Worm (Caenorhabditis elegans) whole organism, L3 larva: ENCODE results near the gene W03C9.6.
A peak's percentile ranks its signal among the peaks of the same experiment; 100 is the strongest.

Experiments
- ZK546.5 ChIP-seq: sonication (generic microtip); optimal IDR thresholded peaks from 2 replicates; lab custom pipeline; 2017; ENCODE audit warnings: missing biosample characterization, missing genetic modification characterization
- aly-2 ChIP-seq: fragments of 150-350 bp; optimal IDR thresholded peaks from 2 replicates; lab custom pipeline; 2014; ENCODE audit warnings: missing biosample characterization, missing genetic modification characterization
- ama-1 ChIP-seq: fragments of 150-350 bp; optimal IDR thresholded peaks from 2 replicates; lab custom pipeline; 2018
- ceh-16 ChIP-seq: sonication (generic microtip); optimal IDR thresholded peaks from 2 replicates; lab custom pipeline; 2017; ENCODE audit warnings: missing biosample characterization, missing genetic modification characterization
- ceh-82 ChIP-seq: fragments of 150-350 bp; optimal IDR thresholded peaks from 2 replicates; lab custom pipeline; 2014; ENCODE audit warnings: missing biosample characterization, missing genetic modification characterization
- ceh-9 ChIP-seq: sonication (generic microtip); optimal IDR thresholded peaks from 2 replicates; lab custom pipeline; 2018; ENCODE audit warnings: missing biosample characterization, missing genetic modification characterization
- egl-27 ChIP-seq: sonication (generic microtip); optimal IDR thresholded peaks from 4 replicates; lab custom pipeline; 2017; ENCODE audit warnings: missing biosample characterization, missing genetic modification reagents, missing genetic modification characterization
- egl-5 ChIP-seq: fragments of 150-350 bp; optimal IDR thresholded peaks from 2 replicates; lab custom pipeline; 2017; ENCODE audit warnings: missing biosample characterization, missing genetic modification reagents, missing genetic modification characterization, inconsistent platforms
- elt-1 ChIP-seq: fragments of 150-350 bp; optimal IDR thresholded peaks from 2 replicates; lab custom pipeline; 2014; ENCODE audit warnings: missing biosample characterization, missing genetic modification characterization
- elt-2 ChIP-seq: sonication (generic microtip); optimal IDR thresholded peaks from 2 replicates; lab custom pipeline; 2016; ENCODE audit warnings: missing genetic modification reagents, mild to moderate bottlenecking, missing genetic modification characterization, missing compliant biosample characterization
- elt-3 ChIP-seq, 3 experiments: fragments of 150-350 bp in 1 of 3; sonication (generic microtip) in 2 of 3; optimal IDR thresholded peaks; 2 replicates in 2 of 3; 4 replicates in 1 of 3; lab custom pipeline; 2014 to 2017; ENCODE audit warnings: missing biosample characterization in 3 of 3, missing genetic modification characterization in 3 of 3
- fkh-10 ChIP-seq: sonication (generic microtip); optimal IDR thresholded peaks from 2 replicates; lab custom pipeline; 2017; ENCODE audit warnings: missing biosample characterization, missing genetic modification reagents, missing genetic modification characterization
- fkh-2 ChIP-seq: fragments of 150-350 bp; optimal IDR thresholded peaks from 2 replicates; lab custom pipeline; 2014; ENCODE audit warnings: missing biosample characterization, missing genetic modification reagents, missing genetic modification characterization
- fos-1 ChIP-seq: fragments of 150-350 bp; optimal IDR thresholded peaks from 2 replicates; lab custom pipeline; 2014; ENCODE audit warnings: missing biosample characterization, missing genetic modification characterization
- hmg-11 ChIP-seq: sonication (generic microtip); optimal IDR thresholded peaks from 2 replicates; lab custom pipeline; 2016; ENCODE audit warnings: missing genetic modification characterization, missing compliant biosample characterization
- lin-39 ChIP-seq: fragments of 150-350 bp; optimal IDR thresholded peaks from 2 replicates; lab custom pipeline; 2018; ENCODE audit warnings: missing biosample characterization, missing genetic modification reagents, missing genetic modification characterization
- lsy-12 ChIP-seq: sonication (generic microtip); optimal IDR thresholded peaks from 2 replicates; lab custom pipeline; 2016; ENCODE audit warnings: mild to moderate bottlenecking, missing genetic modification characterization, missing compliant biosample characterization
- mdl-1 ChIP-seq: fragments of 150-350 bp; optimal IDR thresholded peaks from 2 replicates; lab custom pipeline; 2014; ENCODE audit warnings: missing biosample characterization, missing genetic modification characterization
- nfya-1 ChIP-seq: sonication (generic microtip); optimal IDR thresholded peaks from 2 replicates; lab custom pipeline; 2017; ENCODE audit warnings: missing genetic modification characterization, mild to moderate bottlenecking, missing compliant biosample characterization, antibody characterized with exemption, moderate library complexity; ENCODE audit not compliant: insufficient read depth
- nhr-12 ChIP-seq: fragments of 150-350 bp; optimal IDR thresholded peaks from 2 replicates; lab custom pipeline; 2014; ENCODE audit warnings: missing biosample characterization, missing genetic modification characterization
- nhr-23 ChIP-seq: fragments of 150-350 bp; optimal IDR thresholded peaks from 2 replicates; lab custom pipeline; 2014; ENCODE audit warnings: missing biosample characterization, missing genetic modification reagents, missing genetic modification characterization
- nhr-237 ChIP-seq: fragments of 150-350 bp; optimal IDR thresholded peaks from 2 replicates; lab custom pipeline; 2014; ENCODE audit warnings: missing biosample characterization, missing genetic modification characterization
- nhr-25 ChIP-seq: sonication (generic microtip); optimal IDR thresholded peaks from 2 replicates; lab custom pipeline; 2017; ENCODE audit warnings: missing biosample characterization, missing genetic modification characterization
- nhr-28 ChIP-seq: fragments of 150-350 bp; optimal IDR thresholded peaks from 2 replicates; lab custom pipeline; 2014; ENCODE audit warnings: missing biosample characterization, missing genetic modification characterization
- nhr-76 ChIP-seq: fragments of 150-350 bp; sonication (generic microtip); optimal IDR thresholded peaks from 5 replicates; lab custom pipeline; 2014; ENCODE audit warnings: missing biosample characterization, missing genetic modification characterization
- nhr-77 ChIP-seq: fragments of 150-350 bp; optimal IDR thresholded peaks from 2 replicates; lab custom pipeline; 2014; ENCODE audit warnings: missing biosample characterization, missing genetic modification characterization
- pha-4 ChIP-seq: fragments of 150-350 bp; optimal IDR thresholded peaks from 2 replicates; lab custom pipeline; 2014; ENCODE audit warnings: missing biosample characterization, missing genetic modification reagents, missing genetic modification characterization
- sea-2 ChIP-seq: fragments of 150-350 bp; sonication (generic microtip); optimal IDR thresholded peaks from 4 replicates; lab custom pipeline; 2014; ENCODE audit warnings: missing biosample characterization, missing genetic modification reagents, missing genetic modification characterization
- snpc-4 ChIP-seq: fragments of 150-350 bp; optimal IDR thresholded peaks from 2 replicates; lab custom pipeline; 2014; ENCODE audit warnings: missing biosample characterization, missing genetic modification characterization
- tbx-2 ChIP-seq: sonication (generic microtip); optimal IDR thresholded peaks from 2 replicates; lab custom pipeline; 2016; ENCODE audit warnings: mild to moderate bottlenecking, missing genetic modification characterization, missing compliant biosample characterization
- unc-39 ChIP-seq: sonication (generic microtip); optimal IDR thresholded peaks from 4 replicates; lab custom pipeline; 2017; ENCODE audit warnings: missing biosample characterization, missing genetic modification characterization

Gene W03C9.6

DNA sequence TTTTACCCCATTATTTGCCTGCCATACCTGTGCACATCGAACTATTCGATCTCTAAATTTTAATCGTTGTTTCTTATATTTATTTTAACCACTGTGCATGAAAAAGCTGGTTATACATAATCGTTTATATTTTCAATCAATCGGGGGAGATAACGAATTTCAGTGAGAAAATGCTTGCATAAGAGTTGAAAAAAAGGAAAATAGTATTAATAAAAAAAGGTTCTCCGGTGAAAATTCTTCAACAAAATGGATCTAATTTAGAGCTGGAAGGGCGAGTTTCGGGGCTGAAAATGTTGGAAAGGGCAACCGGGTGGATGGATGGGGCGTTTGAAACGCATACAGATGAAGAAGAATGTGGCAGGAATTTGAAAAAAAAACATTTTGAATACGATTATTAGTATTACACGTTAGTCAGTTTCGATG is 36.8 kb upstream of the W03C9.6 start:
- no peak for TF ChIP-seq unc-39 (tag; lab: Kevin White, UChicago)
- no peak for TF ChIP-seq ZK546.5 (tag; lab: Kevin White, UChicago)
- TF ChIP-seq ama-1 (lab: Kevin White, UChicago) = peak; percentile 57
- TF ChIP-seq sea-2 (GFP tag; lab: Kevin White, UChicago) = no peak

DNA sequence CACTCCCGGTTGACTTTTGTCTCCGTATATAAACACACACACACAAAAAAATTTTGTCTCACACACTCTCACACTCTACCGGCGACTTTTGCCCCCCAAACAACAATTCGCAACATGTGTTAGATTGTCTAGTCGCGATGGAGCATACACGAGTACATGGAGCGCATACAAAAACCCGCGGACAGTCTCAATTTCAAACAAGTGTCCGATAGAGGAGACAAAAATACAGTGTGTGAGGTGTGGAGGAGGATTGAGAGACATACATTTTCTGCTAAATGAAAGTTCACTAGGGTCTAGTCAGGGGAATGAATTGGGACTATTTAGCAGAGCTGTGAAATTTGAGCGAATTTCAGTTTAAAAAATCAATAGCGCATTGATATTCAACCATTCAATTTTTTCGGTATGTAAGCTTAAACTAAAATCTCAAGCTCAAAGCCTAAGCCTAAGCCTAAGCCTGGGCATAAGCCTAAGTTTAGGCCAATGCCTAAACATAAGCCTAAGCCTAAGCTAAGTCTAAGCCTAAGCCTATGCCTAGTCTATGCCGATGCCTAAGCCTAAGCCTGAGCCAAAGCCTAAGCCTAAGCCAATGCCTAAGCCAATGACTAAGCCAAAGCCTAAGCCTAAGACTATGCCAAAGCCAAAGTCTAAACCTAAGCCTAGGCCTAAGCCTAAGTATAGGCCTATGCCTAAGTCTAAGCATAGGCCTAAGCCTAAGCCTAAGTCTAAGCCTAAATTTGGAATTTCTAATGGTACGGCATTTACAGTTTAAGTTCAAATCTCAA is 31.4 kb upstream of the W03C9.6 start:
- TF ChIP-seq ceh-82 (tag; lab: Kevin White, UChicago) (no peak), sea-2 (GFP tag; lab: Kevin White, UChicago) (no peak), pha-4 (tag; lab: Kevin White, UChicago) (peak; percentile 73), fkh-10 (GFP tag; lab: Kevin White, UChicago) (no peak), elt-3 (tag; optimal IDR thresholded peaks at IDR 0.05; lab: Kevin White, UChicago) (no peak)

DNA sequence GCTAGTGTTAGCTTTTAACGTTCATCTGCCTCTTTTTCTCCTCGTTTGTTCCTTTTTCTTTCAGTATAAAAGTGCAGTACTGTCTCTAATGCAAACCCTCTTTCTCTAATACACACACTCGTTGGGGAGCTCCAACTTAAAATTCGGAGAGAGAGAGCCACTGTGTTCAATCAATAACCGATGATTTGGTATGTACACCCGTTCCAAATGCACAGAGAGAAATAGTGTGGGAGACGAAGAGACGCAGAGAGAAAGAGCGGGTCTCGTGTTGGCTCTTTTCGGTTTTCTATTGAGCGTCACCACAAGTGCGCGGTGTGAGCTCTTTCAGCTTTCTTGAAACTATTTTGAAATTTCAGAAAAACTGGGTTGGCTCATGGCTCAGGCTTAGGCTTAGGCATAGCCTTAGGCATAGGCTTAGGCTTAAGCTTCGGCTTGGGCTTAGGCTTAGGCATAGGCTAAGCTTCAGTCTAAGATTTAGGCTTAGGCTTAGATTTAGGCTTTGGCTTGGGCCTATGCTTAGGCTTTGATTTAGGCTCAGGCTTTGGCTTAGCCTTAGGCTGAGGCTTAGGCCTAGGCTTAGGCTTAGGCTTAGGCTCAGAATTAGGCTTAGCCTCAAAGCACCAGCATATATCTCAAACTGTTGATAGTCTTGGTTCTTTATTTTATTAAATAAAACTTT is 30.5 kb upstream of the W03C9.6 start:
- TF ChIP-seq pha-4 (tag; lab: Kevin White, UChicago) (peak; percentile 66), nhr-77 (tag; lab: Kevin White, UChicago) (no peak)

DNA sequence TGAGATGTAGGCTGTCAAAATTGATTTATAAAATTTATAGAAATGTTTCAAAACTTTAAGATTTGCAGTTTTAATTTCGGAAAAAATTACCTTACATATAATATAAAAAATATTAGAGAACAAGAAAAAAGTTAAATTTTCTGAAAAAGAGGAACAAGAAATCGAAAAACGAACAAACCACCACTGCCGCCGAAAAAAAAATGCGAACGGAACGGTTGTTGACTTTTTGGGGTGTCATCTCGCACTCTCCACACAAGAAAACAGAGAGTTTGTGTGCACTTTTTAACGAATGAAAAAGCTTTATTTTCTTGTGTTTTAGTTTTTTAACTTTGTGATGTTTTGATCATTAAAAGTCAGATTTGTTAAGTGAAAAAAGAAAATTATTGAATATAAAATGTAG is 29.1 kb upstream of the W03C9.6 start:
- TF ChIP-seq nhr-23 (tag; lab: Kevin White, UChicago) (no peak), pha-4 (tag; lab: Kevin White, UChicago) (peak; percentile 59)

DNA sequence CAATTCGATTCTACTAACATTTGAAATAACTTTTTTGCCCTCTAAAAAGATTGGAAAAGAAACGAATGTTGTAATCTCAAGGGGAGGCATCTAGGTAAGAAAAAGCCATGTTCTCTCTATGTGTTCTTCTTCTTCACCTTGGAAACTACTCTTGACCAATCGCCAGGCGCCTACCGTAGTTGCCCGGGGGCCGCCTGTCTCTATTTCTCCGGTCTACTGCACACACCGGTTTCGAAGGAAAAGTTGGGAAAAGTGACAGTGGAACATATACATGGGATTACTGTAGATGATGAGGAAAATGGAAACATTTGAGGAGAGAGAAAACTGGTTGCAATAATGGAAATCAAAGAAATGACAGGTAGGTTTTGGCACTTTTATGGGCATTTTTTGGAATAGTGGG is 27.8 kb upstream of the W03C9.6 start:
- TF ChIP-seq lsy-12 (peak; percentile 25), aly-2 (tag; lab: Kevin White, UChicago) (no peak), nfya-1 (tag; lab: Kevin White, UChicago) (peak; percentile 78)
- TF ChIP-seq, all 47 proteins: peak for 2

DNA sequence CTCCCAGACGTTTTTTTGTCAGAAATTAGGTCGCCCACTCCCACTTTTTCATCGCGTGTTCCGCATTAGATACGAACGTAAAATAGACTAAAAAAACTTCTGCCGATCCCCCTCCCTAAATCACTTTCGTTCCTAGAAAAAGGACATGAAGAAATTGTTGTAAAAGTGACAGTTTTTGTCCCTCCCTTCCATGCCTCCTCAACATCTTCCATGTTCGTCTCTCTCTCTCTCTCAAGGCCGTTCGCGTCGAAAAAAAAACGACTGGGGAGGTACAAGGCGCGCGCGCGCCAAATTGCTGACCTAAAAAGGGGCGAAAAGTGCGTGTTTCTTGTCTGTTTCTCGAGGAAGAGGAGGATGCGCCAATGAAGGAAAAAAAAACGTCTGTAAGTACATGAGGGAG is 25.6 kb upstream of the W03C9.6 start:
- TF ChIP-seq egl-27 (peak; percentile 15), lsy-12 (peak; percentile 50), nhr-23 (tag; lab: Kevin White, UChicago) (peak; percentile 41), ceh-9 (no peak), nhr-25 (tag; lab: Kevin White, UChicago) (peak; percentile 90)

DNA sequence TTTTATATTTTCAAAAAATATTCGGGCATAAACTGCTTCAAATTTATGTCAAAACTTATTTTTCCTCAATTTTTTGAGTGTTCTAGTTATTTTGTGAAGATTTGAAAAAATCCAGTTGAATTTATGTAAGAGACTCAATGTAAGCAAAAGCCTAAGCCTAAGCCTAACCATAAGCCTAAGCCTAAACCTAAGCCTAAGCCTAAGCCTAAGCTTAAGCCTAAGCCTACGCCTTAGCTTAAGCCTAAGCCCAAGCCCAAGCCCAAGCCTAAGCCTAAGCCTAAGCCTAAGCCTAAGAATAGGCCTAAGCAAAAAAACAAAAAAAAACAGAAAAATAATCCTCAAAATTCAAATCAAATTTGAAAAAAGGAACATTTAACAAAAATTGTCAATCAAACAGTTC is 24.2 kb upstream of the W03C9.6 start:
- TF ChIP-seq ceh-82 (tag; lab: Kevin White, UChicago) (no peak), lin-39 (tag; lab: Kevin White, UChicago) (no peak), ceh-16 (tag; lab: Kevin White, UChicago) (no peak), unc-39 (tag; lab: Kevin White, UChicago) (no peak), fos-1 (tag; lab: Kevin White, UChicago) (no peak)

DNA sequence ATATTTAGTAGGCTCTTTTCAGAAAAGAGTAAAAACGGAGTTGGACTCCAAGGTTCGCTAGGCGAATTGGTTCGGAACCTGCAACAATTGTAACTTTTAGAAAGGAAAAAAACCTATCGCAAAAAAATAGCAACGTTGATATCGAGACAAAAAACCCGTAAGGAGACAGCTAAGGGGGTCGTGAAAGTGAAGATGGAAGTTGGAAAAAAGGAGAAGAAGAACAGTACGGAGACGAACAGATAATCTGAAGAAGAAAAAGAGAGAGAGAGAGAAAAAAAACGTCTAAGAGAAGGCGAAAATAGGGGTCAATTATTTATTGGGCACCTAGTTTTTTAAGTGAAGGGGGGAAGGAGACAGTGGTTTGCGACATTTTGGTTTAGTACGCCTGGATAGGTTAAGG is 19.0 kb upstream of the W03C9.6 start, which contains the start of gene lin-29:
Gene lin-29, minus strand, starts transcription at position 78 of the 400 bp plus-strand sequence.
- TF ChIP-seq lsy-12 (no peak), snpc-4 (tag; lab: Kevin White, UChicago) (no peak), elt-2 (no peak), hmg-11 (no peak), elt-1 (no peak), nhr-76 (tag; lab: Kevin White, UChicago) (no peak), egl-5 (tag; lab: Kevin White, UChicago) (no peak), nhr-237 (tag; lab: Kevin White, UChicago) (no peak), mdl-1 (tag; lab: Kevin White, UChicago) (no peak), tbx-2 (tag; lab: Kevin White, UChicago) (no peak), aly-2 (tag; lab: Kevin White, UChicago) (no peak), ZK546.5 (tag; lab: Kevin White, UChicago) (no peak), sea-2 (GFP tag; lab: Kevin White, UChicago) (no peak), fkh-2 (no peak), nhr-12 (tag; lab: Kevin White, UChicago) (no peak), nhr-28 (tag; lab: Kevin White, UChicago) (no peak), nhr-25 (tag; lab: Kevin White, UChicago) (no peak), egl-27 (no peak), nhr-23 (tag; lab: Kevin White, UChicago) (no peak)
